Fruit fly (Drosophila melanogaster) whole organism, embryonic: Measurements from ENCODE around the gene Rrp45.

Source experiments
- B-H1 ChIP-seq: fragments of 200-800 bp; sonication (Bioruptor generic); IDR thresholded peaks from 3 replicates; pipeline ENCODE4 v1.3.6; 2022; ENCODE audit warnings: missing biosample characterization, missing genetic modification characterization
- CG10321 ChIP-seq: fragments of 200-800 bp; sonication (Bioruptor generic); IDR thresholded peaks from 2 replicates; pipeline ENCODE4 v1.3.6; 2022; ENCODE audit warnings: missing biosample characterization, missing genetic modification characterization
- CG10431 ChIP-seq: fragments of 200-800 bp; sonication (Bioruptor generic); optimal IDR thresholded peaks from 3 replicates; lab custom pipeline; 2018; ENCODE audit warnings: missing biosample characterization, mild to moderate bottlenecking, missing genetic modification characterization
- CG13775 ChIP-seq: fragments of 200-800 bp; sonication (Bioruptor generic); optimal IDR thresholded peaks from 3 replicates; lab custom pipeline; 2017; ENCODE audit warnings: missing biosample characterization, mild to moderate bottlenecking, missing genetic modification characterization
- CG13894 ChIP-seq: fragments of 200-800 bp; sonication (Bioruptor generic); optimal IDR thresholded peaks from 3 replicates; lab custom pipeline; 2018; ENCODE audit warnings: missing biosample characterization, mild to moderate bottlenecking, missing genetic modification characterization, moderate library complexity
- CG15514 ChIP-seq: fragments of 200-800 bp; sonication (Bioruptor generic); optimal IDR thresholded peaks from 3 replicates; lab custom pipeline; 2017; ENCODE audit warnings: missing biosample characterization, missing genetic modification characterization, mild to moderate bottlenecking, moderate library complexity, missing genetic modification reagents
- CG17802 ChIP-seq: fragments of 200-800 bp; sonication (Bioruptor generic); optimal IDR thresholded peaks from 2 replicates; lab custom pipeline; 2018; ENCODE audit warnings: missing biosample characterization, mild to moderate bottlenecking, missing genetic modification characterization, moderate library complexity
- CG2120 ChIP-seq: fragments of 200-800 bp; sonication (Bioruptor generic); optimal IDR thresholded peaks from 3 replicates; lab custom pipeline; 2016; ENCODE audit warnings: missing biosample characterization, missing genetic modification characterization
- CG34376 ChIP-seq: fragments of 200-800 bp; sonication (Bioruptor generic); optimal IDR thresholded peaks from 2 replicates; lab custom pipeline; 2018; ENCODE audit warnings: missing biosample characterization, mild to moderate bottlenecking, missing genetic modification characterization
- CG3847 ChIP-seq: fragments of 200-800 bp; sonication (Bioruptor generic); IDR thresholded peaks from 2 replicates; pipeline ENCODE4 v1.3.6; 2022; ENCODE audit warnings: missing biosample characterization, missing genetic modification characterization
- CG4424 ChIP-seq: fragments of 200-800 bp; sonication (Bioruptor generic); optimal IDR thresholded peaks from 3 replicates; lab custom pipeline; 2016; ENCODE audit warnings: missing biosample characterization, missing genetic modification characterization
- CG6813 ChIP-seq: fragments of 200-800 bp; sonication (Bioruptor generic); optimal IDR thresholded peaks from 2 replicates; lab custom pipeline; 2017; ENCODE audit warnings: missing biosample characterization, missing genetic modification characterization, mild to moderate bottlenecking, moderate library complexity, missing genetic modification reagents
- CG6854 ChIP-seq: fragments of 200-800 bp; sonication (Bioruptor generic); optimal IDR thresholded peaks from 3 replicates; lab custom pipeline; 2017; ENCODE audit warnings: missing biosample characterization, mild to moderate bottlenecking, missing genetic modification characterization
- CG7556 ChIP-seq: fragments of 200-800 bp; sonication (Bioruptor generic); optimal IDR thresholded peaks from 2 replicates; lab custom pipeline; 2017; ENCODE audit warnings: missing biosample characterization, mild to moderate bottlenecking, missing genetic modification characterization
- CG9817 ChIP-seq: fragments of 200-800 bp; sonication (Bioruptor generic); optimal IDR thresholded peaks from 2 replicates; lab custom pipeline; 2018; ENCODE audit warnings: missing biosample characterization, mild to moderate bottlenecking, missing genetic modification characterization, moderate library complexity
- Chrac-16 ChIP-seq: fragments of 200-800 bp; sonication (Bioruptor generic); optimal IDR thresholded peaks from 3 replicates; lab custom pipeline; 2016; ENCODE audit warnings: missing biosample characterization, missing genetic modification characterization
- D19B ChIP-seq: fragments of 200-800 bp; sonication (Bioruptor generic); optimal IDR thresholded peaks from 2 replicates; lab custom pipeline; 2017; ENCODE audit warnings: missing biosample characterization, mild to moderate bottlenecking, missing genetic modification characterization
- HLH4C ChIP-seq: fragments of 200-800 bp; sonication (Bioruptor generic); IDR thresholded peaks from 3 replicates; pipeline ENCODE4 v1.3.6; 2022; ENCODE audit warnings: missing biosample characterization, missing genetic modification characterization; ENCODE audit not compliant: partially characterized antibody
- Med ChIP-seq: fragments of 200-800 bp; sonication (Bioruptor generic); peaks from one replicate; lab custom pipeline; 2016; ENCODE audit warnings: missing biosample characterization, missing genetic modification characterization, mild to moderate bottlenecking, inconsistent platforms, moderate library complexity
- Neu2 ChIP-seq: fragments of 200-800 bp; sonication (Bioruptor generic); optimal IDR thresholded peaks from 3 replicates; lab custom pipeline; 2016; ENCODE audit warnings: missing biosample characterization, missing genetic modification characterization, borderline replicate concordance
- Pdp1 ChIP-seq, 2 experiments: fragments of 200-800 bp; sonication (Bioruptor generic); optimal IDR thresholded peaks; 3 replicates each; lab custom pipeline; 2016; ENCODE audit warnings: missing biosample characterization in 2 of 2, missing genetic modification characterization in 2 of 2, mild to moderate bottlenecking in 1 of 2, moderate library complexity in 1 of 2
- Spps ChIP-seq: fragments of 200-800 bp; sonication (Bioruptor generic); optimal IDR thresholded peaks from 2 replicates; lab custom pipeline; 2018; ENCODE audit warnings: missing biosample characterization, mild to moderate bottlenecking, missing genetic modification characterization
- Taf1 ChIP-seq: fragments of 200-800 bp; sonication (Bioruptor generic); IDR thresholded peaks from 2 replicates; pipeline ENCODE4 v1.3.6; 2022; ENCODE audit warnings: missing biosample characterization, missing genetic modification characterization
- ab ChIP-seq: fragments of 200-800 bp; sonication (Bioruptor generic); optimal IDR thresholded peaks from 2 replicates; lab custom pipeline; 2016; ENCODE audit warnings: missing biosample characterization, missing genetic modification characterization
- bsh ChIP-seq, 2 experiments: fragments of 200-800 bp; sonication (Bioruptor generic); optimal IDR thresholded peaks; 2 replicates each; lab custom pipeline; 2017 to 2018; ENCODE audit warnings: mild to moderate bottlenecking in 2 of 2, missing biosample characterization in 2 of 2, missing genetic modification characterization in 2 of 2, moderate library complexity in 1 of 2
- cato ChIP-seq: fragments of 200-800 bp; sonication (Bioruptor generic); optimal IDR thresholded peaks from 2 replicates; lab custom pipeline; 2016; ENCODE audit warnings: missing biosample characterization, missing genetic modification characterization, borderline replicate concordance
- chm ChIP-seq: fragments of 200-800 bp; sonication (Bioruptor generic); IDR thresholded peaks from 2 replicates; pipeline ENCODE4 v1.3.6; 2022; ENCODE audit warnings: missing biosample characterization, missing genetic modification characterization
- ci ChIP-seq: fragments of 200-800 bp; sonication (Bioruptor generic); IDR thresholded peaks from 3 replicates; pipeline ENCODE4 v1.3.6; 2022; ENCODE audit warnings: missing biosample characterization, missing genetic modification characterization
- crp ChIP-seq, 2 experiments: fragments of 200-800 bp; sonication (Bioruptor generic); optimal IDR thresholded peaks; 2 replicates in 1 of 2; 3 replicates in 1 of 2; lab custom pipeline; 2017; ENCODE audit warnings: missing biosample characterization in 2 of 2, missing genetic modification characterization in 2 of 2, mild to moderate bottlenecking in 1 of 2, moderate library complexity in 1 of 2
- cwo ChIP-seq: fragments of 200-800 bp; sonication (Bioruptor generic); optimal IDR thresholded peaks from 3 replicates; lab custom pipeline; 2017; ENCODE audit warnings: missing biosample characterization, missing genetic modification characterization, mild to moderate bottlenecking, moderate library complexity, missing genetic modification reagents
- inv ChIP-seq: fragments of 200-800 bp; sonication (Bioruptor generic); IDR thresholded peaks from 2 replicates; pipeline ENCODE4 v1.3.6; 2022; ENCODE audit warnings: missing biosample characterization, missing genetic modification characterization; ENCODE audit not compliant: partially characterized antibody
- lov ChIP-seq, 2 experiments: fragments of 200-800 bp in 1 of 2; fragments of >200 bp in 1 of 2; sonication (Bioruptor generic) in 1 of 2; IDR thresholded peaks in 1 of 2; optimal IDR thresholded peaks in 1 of 2; 2 replicates in 1 of 2; 3 replicates in 1 of 2; pipeline versions ENCODE4 v1.3.6 to Lab custom; 2017 to 2022; ENCODE audit warnings: missing biosample characterization in 1 of 2, missing genetic modification characterization in 1 of 2
- nerfin-2 ChIP-seq: fragments of 200-800 bp; sonication (Bioruptor generic); IDR thresholded peaks from 2 replicates; pipeline ENCODE4 v1.3.6; 2022; ENCODE audit warnings: missing biosample characterization, missing genetic modification characterization; ENCODE audit not compliant: partially characterized antibody
- onecut ChIP-seq: fragments of 200-800 bp; sonication (Bioruptor generic); IDR thresholded peaks from 2 replicates; pipeline ENCODE4 v1.3.6; 2022; ENCODE audit warnings: missing biosample characterization, missing genetic modification characterization
- pb ChIP-seq: fragments of 200-800 bp; sonication (Bioruptor generic); optimal IDR thresholded peaks from 3 replicates; lab custom pipeline; 2016; ENCODE audit warnings: missing biosample characterization, missing genetic modification characterization
- phol ChIP-seq: fragments of 200-800 bp; sonication (Bioruptor generic); optimal IDR thresholded peaks from 3 replicates; lab custom pipeline; 2018; ENCODE audit warnings: missing biosample characterization, mild to moderate bottlenecking, missing genetic modification characterization, moderate library complexity
- run ChIP-seq: fragments of 200-800 bp; sonication (Bioruptor generic); optimal IDR thresholded peaks from 3 replicates; lab custom pipeline; 2018; ENCODE audit warnings: missing biosample characterization, mild to moderate bottlenecking, missing genetic modification characterization
- stwl ChIP-seq: fragments of 200-800 bp; sonication (Bioruptor generic); optimal IDR thresholded peaks from 3 replicates; lab custom pipeline; 2018; ENCODE audit warnings: missing biosample characterization, mild to moderate bottlenecking, missing genetic modification characterization, moderate library complexity
- sug ChIP-seq: fragments of 200-800 bp; optimal IDR thresholded peaks from 2 replicates; lab custom pipeline; 2019; ENCODE audit warnings: missing biosample characterization, mild to moderate bottlenecking, missing genetic modification characterization, moderate library complexity
- tna ChIP-seq: fragments of 200-800 bp; sonication (Bioruptor generic); IDR thresholded peaks from 2 replicates; pipeline ENCODE4 v1.3.6; 2022; ENCODE audit warnings: missing biosample characterization, missing genetic modification characterization; ENCODE audit not compliant: partially characterized antibody
- trh ChIP-seq: fragments of 200-800 bp; sonication (Bioruptor generic); optimal IDR thresholded peaks from 2 replicates; lab custom pipeline; 2016; ENCODE audit warnings: missing biosample characterization, missing genetic modification characterization
- tx ChIP-seq: fragments of 200-800 bp; sonication (Bioruptor generic); optimal IDR thresholded peaks from 2 replicates; lab custom pipeline; 2016; ENCODE audit warnings: missing biosample characterization, missing genetic modification characterization
- wdn ChIP-seq: fragments of 200-800 bp; sonication (Bioruptor generic); IDR thresholded peaks from 2 replicates; pipeline ENCODE4 v1.3.6; 2022; ENCODE audit warnings: missing biosample characterization, missing genetic modification characterization

Gene Rrp45

dm6 chrX:16837588-16838178 lies 46.6 kb upstream of the Rrp45 start (continued):
- no peak for TF ChIP-seq Pdp1 (GFP tag; optimal IDR thresholded peaks at IDR 0.05; lab: Kevin White, UChicago)
- TF ChIP-seq bsh (GFP tag; optimal IDR thresholded peaks at IDR 0.05; lab: Kevin White, UChicago) = no peak
- TF ChIP-seq CG2120 (GFP tag; lab: Kevin White, UChicago) = no peak
- no peak for TF ChIP-seq wdn
- no peak for TF ChIP-seq trh (GFP tag; lab: Kevin White, UChicago)
- TF ChIP-seq Chrac-16 (GFP tag; lab: Kevin White, UChicago) = no peak
- TF ChIP-seq CG34376 (GFP tag; lab: Kevin White, UChicago) = peak; percentile 12
- no peak for TF ChIP-seq CG9817 (tag; lab: Kevin White, UChicago)
- TF ChIP-seq pb (GFP tag; lab: Kevin White, UChicago) = no peak
- TF ChIP-seq CG10431 = no peak
- no peak for TF ChIP-seq CG13775 (GFP tag; lab: Kevin White, UChicago)
- TF ChIP-seq stwl = no peak
- TF ChIP-seq Taf1 = 0 out of 2 replicates have a peak, but pooled peaks have one; percentile 18
- peak; percentile 58; the same call in 2 of the 3 replicates for TF ChIP-seq HLH4C (GFP tag; lab: Robert Waterston, UW)
- peak; percentile 79 for TF ChIP-seq CG13894 (tag; lab: Kevin White, UChicago)
- peak; percentile 6 for TF ChIP-seq cwo (GFP tag; lab: Kevin White, UChicago)
- no peak for TF ChIP-seq onecut (GFP tag; lab: Robert Waterston, UW)
- no peak for TF ChIP-seq CG6854
- peak; percentile 53; the same call in 1 of the 2 replicates for TF ChIP-seq nerfin-2 (GFP tag; lab: Robert Waterston, UW)
- TF ChIP-seq ci (GFP tag; lab: Robert Waterston, UW) = 0 out of 3 replicates have a peak, but pooled peaks have one; percentile 45
- TF ChIP-seq CG6813 (GFP tag; lab: Kevin White, UChicago) = no peak
- no peak for TF ChIP-seq CG4424 (GFP tag; lab: Kevin White, UChicago)
- no peak for TF ChIP-seq B-H1 (GFP tag; lab: Robert Waterston, UW)
- peak; percentile 45; the same call in 1 of the 2 replicates for TF ChIP-seq tna (GFP tag; lab: Robert Waterston, UW)
- no peak for TF ChIP-seq crp (GFP tag; optimal IDR thresholded peaks at IDR 0.05; lab: Kevin White, UChicago)
- peak; percentile 42 for TF ChIP-seq sug (tag; lab: Kevin White, UChicago)
- TF ChIP-seq inv (GFP tag; lab: Robert Waterston, UW) = peak; percentile 16; the same call in 1 of the 2 replicates
- no peak for TF ChIP-seq phol (tag; lab: Kevin White, UChicago)
- TF ChIP-seq CG3847 = no peak
- TF ChIP-seq run (tag; lab: Kevin White, UChicago) = no peak
- peak; percentile 1 for TF ChIP-seq CG15514
- TF ChIP-seq chm = no peak
- no peak for TF ChIP-seq cato
- TF ChIP-seq ab = no peak
- no peak for TF ChIP-seq tx (GFP tag; lab: Kevin White, UChicago)
- TF ChIP-seq CG10321 (GFP tag; lab: Robert Waterston, UW) = no peak
- no peak for TF ChIP-seq Spps (tag; lab: Kevin White, UChicago)
- TF ChIP-seq lov (optimal IDR thresholded peaks at IDR 0.05; lab: Kevin White, UChicago) = no peak
- TF ChIP-seq lov (GFP tag; IDR thresholded peaks at IDR 0.05; lab: Robert Waterston, UW) = no peak
- TF ChIP-seq CG7556 (GFP tag; lab: Kevin White, UChicago) = no peak
- TF ChIP-seq Neu2 (GFP tag; lab: Kevin White, UChicago) = no peak
- no peak for TF ChIP-seq CG17802 (tag; lab: Kevin White, UChicago)
- TF ChIP-seq Med (GFP tag; lab: Kevin White, UChicago) = peak; percentile 53
- peak; percentile 63 for TF ChIP-seq D19B (GFP tag; lab: Kevin White, UChicago)
